Fruit fly (Drosophila melanogaster) whole organism, embryonic: ENCODE data around the gene AANATL7.
A peak's percentile ranks its signal among the peaks of the same experiment; 100 is the strongest.

Source experiments
- ATbp ChIP-seq: fragments of 200-800 bp; sonication (Bioruptor generic); optimal IDR thresholded peaks from 2 replicates; lab custom pipeline; 2017; ENCODE audit warnings: missing biosample characterization, mild to moderate bottlenecking, missing genetic modification characterization, missing genetic modification reagents
- Adf1 ChIP-seq: fragments of 200-800 bp; sonication (Bioruptor generic); IDR thresholded peaks from 2 replicates; pipeline ENCODE4 v1.3.6; 2022; ENCODE audit warnings: missing biosample characterization, missing genetic modification characterization
- Atf3 ChIP-seq: fragments of 200-800 bp; sonication (Bioruptor generic); optimal IDR thresholded peaks from 3 replicates; lab custom pipeline; 2016; ENCODE audit warnings: missing biosample characterization, missing genetic modification characterization
- Awh ChIP-seq: fragments of 200-800 bp; sonication (Bioruptor generic); IDR thresholded peaks from 2 replicates; pipeline ENCODE4, ENCODE4 v1.3.6; 2022; ENCODE audit warnings: missing biosample characterization, missing genetic modification characterization
- CG10267 ChIP-seq: fragments of 200-800 bp; sonication (Bioruptor generic); optimal IDR thresholded peaks from 2 replicates; lab custom pipeline; 2018; ENCODE audit warnings: missing biosample characterization, mild to moderate bottlenecking, missing genetic modification characterization, moderate library complexity
- CG11247 ChIP-seq: fragments of 200-800 bp; sonication (Bioruptor generic); IDR thresholded peaks from 2 replicates; pipeline ENCODE4 v1.3.6; 2022; ENCODE audit warnings: missing biosample characterization, missing genetic modification characterization
- CG11504 ChIP-seq: fragments of 200-800 bp; sonication (Bioruptor generic); optimal IDR thresholded peaks from 3 replicates; lab custom pipeline; 2019; ENCODE audit warnings: missing biosample characterization, mild to moderate bottlenecking, missing genetic modification characterization, moderate library complexity
- CG12391 ChIP-seq: fragments of 200-800 bp; sonication (Bioruptor generic); optimal IDR thresholded peaks from 3 replicates; lab custom pipeline; 2018; ENCODE audit warnings: missing biosample characterization, mild to moderate bottlenecking, missing genetic modification characterization, moderate library complexity
- CG13296 ChIP-seq: fragments of 200-800 bp; sonication (Bioruptor generic); optimal IDR thresholded peaks from 3 replicates; lab custom pipeline; 2018; ENCODE audit warnings: missing biosample characterization, mild to moderate bottlenecking, missing genetic modification characterization
- CG14441 ChIP-seq: fragments of 200-800 bp; sonication (Bioruptor generic); IDR thresholded peaks from 2 replicates; pipeline ENCODE4 v1.3.6; 2022; ENCODE audit warnings: missing biosample characterization, missing genetic modification characterization
- CG2116 ChIP-seq: fragments of 200-800 bp; sonication (Bioruptor generic); optimal IDR thresholded peaks from 3 replicates; lab custom pipeline; 2018; ENCODE audit warnings: missing biosample characterization, mild to moderate bottlenecking, missing genetic modification characterization
- CG2199 ChIP-seq: fragments of 200-800 bp; sonication (Bioruptor generic); IDR thresholded peaks from 3 replicates; pipeline ENCODE4 v1.3.6; 2022; ENCODE audit warnings: missing biosample characterization, missing genetic modification characterization
- CG2712 ChIP-seq: fragments of 200-800 bp; optimal IDR thresholded peaks from 3 replicates; lab custom pipeline; 2019; ENCODE audit warnings: missing biosample characterization, mild to moderate bottlenecking, missing genetic modification characterization, moderate library complexity
- CG31365 ChIP-seq: fragments of 200-800 bp; sonication (Bioruptor generic); optimal IDR thresholded peaks from 2 replicates; lab custom pipeline; 2018; ENCODE audit warnings: missing biosample characterization, mild to moderate bottlenecking, missing genetic modification characterization
- CG31441 ChIP-seq: fragments of 200-800 bp; sonication (Bioruptor generic); IDR thresholded peaks from 2 replicates; pipeline ENCODE4 v1.3.6; 2022; ENCODE audit warnings: missing biosample characterization, missing genetic modification characterization
- CG4820 ChIP-seq: fragments of 200-800 bp; sonication (Bioruptor generic); optimal IDR thresholded peaks from 3 replicates; lab custom pipeline; 2016; ENCODE audit warnings: missing biosample characterization, missing genetic modification characterization
- CG4854 ChIP-seq: fragments of 200-800 bp; sonication (Bioruptor generic); optimal IDR thresholded peaks from 2 replicates; lab custom pipeline; 2016; ENCODE audit warnings: missing biosample characterization, missing genetic modification characterization, inconsistent platforms
- CG6175 ChIP-seq: fragments of 200-800 bp; sonication (Bioruptor generic); IDR thresholded peaks from 3 replicates; pipeline ENCODE4 v1.3.6; 2022; ENCODE audit warnings: missing biosample characterization, missing genetic modification characterization
- CG6654 ChIP-seq: fragments of 200-800 bp; sonication (Bioruptor generic); optimal IDR thresholded peaks from 2 replicates; lab custom pipeline; 2017; ENCODE audit warnings: missing biosample characterization, mild to moderate bottlenecking, missing genetic modification characterization
- CG8765 ChIP-seq: fragments of 200-800 bp; sonication (Bioruptor generic); IDR thresholded peaks from 2 replicates; pipeline ENCODE4 v1.3.6; 2022; ENCODE audit warnings: missing biosample characterization, missing genetic modification characterization
- CoRest ChIP-seq: fragments of 200-800 bp; sonication (Bioruptor generic); optimal IDR thresholded peaks from 3 replicates; lab custom pipeline; 2018; ENCODE audit warnings: missing biosample characterization, mild to moderate bottlenecking, missing genetic modification characterization, moderate library complexity
- Deaf1 ChIP-seq: fragments of 200-800 bp; optimal IDR thresholded peaks from 3 replicates; lab custom pipeline; 2019; ENCODE audit warnings: missing biosample characterization, mild to moderate bottlenecking, missing genetic modification characterization, moderate library complexity
- Hr51 ChIP-seq, 2 experiments: fragments of 200-800 bp; sonication (Bioruptor generic); optimal IDR thresholded peaks; 2 replicates in 1 of 2; 3 replicates in 1 of 2; lab custom pipeline; 2016 to 2018; ENCODE audit warnings: missing biosample characterization in 2 of 2, missing genetic modification characterization in 2 of 2, mild to moderate bottlenecking in 1 of 2, moderate library complexity in 1 of 2
- Hr78 ChIP-seq, 2 experiments: fragments of 200-800 bp in 1 of 2; fragments of >200 bp in 1 of 2; sonication (Bioruptor generic) in 1 of 2; optimal IDR thresholded peaks; 2 replicates each; lab custom pipeline; 2017 to 2019; ENCODE audit warnings: missing biosample characterization in 2 of 2, missing genetic modification characterization in 2 of 2, mild to moderate bottlenecking in 1 of 2, moderate library complexity in 1 of 2
- MBD-R2 ChIP-seq: fragments of 200-800 bp; sonication (Bioruptor generic); IDR thresholded peaks from 2 replicates; pipeline ENCODE4 v1.3.6; 2022; ENCODE audit warnings: missing biosample characterization, missing genetic modification characterization
- Med ChIP-seq: fragments of 200-800 bp; sonication (Bioruptor generic); peaks from one replicate; lab custom pipeline; 2016; ENCODE audit warnings: missing biosample characterization, missing genetic modification characterization, mild to moderate bottlenecking, inconsistent platforms, moderate library complexity
- Meics ChIP-seq: fragments of 200-800 bp; sonication (Bioruptor generic); optimal IDR thresholded peaks from 2 replicates; lab custom pipeline; 2017; ENCODE audit warnings: missing biosample characterization, mild to moderate bottlenecking, missing genetic modification characterization
- Mes4 ChIP-seq: fragments of 200-800 bp; sonication (Bioruptor generic); optimal IDR thresholded peaks from 2 replicates; lab custom pipeline; 2016; ENCODE audit warnings: missing biosample characterization, missing genetic modification characterization
- NFAT ChIP-seq: fragments of 200-800 bp; sonication (Bioruptor generic); IDR thresholded peaks from 2 replicates; pipeline ENCODE4 v1.3.6; 2022; ENCODE audit warnings: missing biosample characterization, missing genetic modification characterization
- Pdp1 ChIP-seq, 2 experiments: fragments of 200-800 bp; sonication (Bioruptor generic); optimal IDR thresholded peaks; 3 replicates each; lab custom pipeline; 2016; ENCODE audit warnings: missing biosample characterization in 2 of 2, missing genetic modification characterization in 2 of 2, mild to moderate bottlenecking in 1 of 2, moderate library complexity in 1 of 2
- Ptx1 ChIP-seq: fragments of 200-800 bp; sonication (Bioruptor generic); IDR thresholded peaks from 2 replicates; pipeline ENCODE4 v1.3.6; 2022; ENCODE audit warnings: missing biosample characterization, missing genetic modification characterization
- croc ChIP-seq: fragments of 200-800 bp; sonication (Bioruptor generic); conservative IDR thresholded peaks from 3 replicates; pipeline ENCODE4 v1.3.6; 2022; ENCODE audit warnings: missing biosample characterization, missing genetic modification characterization
- en ChIP-seq: fragments of 200-800 bp; sonication (Bioruptor generic); optimal IDR thresholded peaks from 2 replicates; lab custom pipeline; 2016; ENCODE audit warnings: missing biosample characterization, missing genetic modification characterization
- ind ChIP-seq: fragments of 200-800 bp; sonication (Bioruptor generic); optimal IDR thresholded peaks from 3 replicates; lab custom pipeline; 2016; ENCODE audit warnings: missing biosample characterization, missing genetic modification characterization
- jumu ChIP-seq: fragments of 200-800 bp; sonication (Bioruptor generic); optimal IDR thresholded peaks from 3 replicates; lab custom pipeline; 2016; ENCODE audit warnings: missing biosample characterization, missing genetic modification characterization
- kah ChIP-seq: fragments of 200-800 bp; sonication (Bioruptor generic); optimal IDR thresholded peaks from 2 replicates; lab custom pipeline; 2018; ENCODE audit warnings: missing biosample characterization, mild to moderate bottlenecking, missing genetic modification characterization
- oc ChIP-seq: fragments of 200-800 bp; sonication (Bioruptor generic); optimal IDR thresholded peaks from 2 replicates; lab custom pipeline; 2018; ENCODE audit warnings: missing biosample characterization, mild to moderate bottlenecking, missing genetic modification characterization, moderate library complexity
- pb ChIP-seq: fragments of 200-800 bp; sonication (Bioruptor generic); optimal IDR thresholded peaks from 3 replicates; lab custom pipeline; 2016; ENCODE audit warnings: missing biosample characterization, missing genetic modification characterization
- sens ChIP-seq: fragments of 200-800 bp; sonication (Bioruptor generic); peaks from one replicate; lab custom pipeline; 2016; ENCODE audit warnings: missing biosample characterization, missing genetic modification characterization
- sim ChIP-seq: fragments of 200-800 bp; sonication (Bioruptor generic); IDR thresholded peaks from 2 replicates; pipeline ENCODE4 v1.3.6; 2022; ENCODE audit warnings: missing biosample characterization, missing genetic modification characterization
- sisA ChIP-seq: fragments of 200-800 bp; sonication (Bioruptor generic); IDR thresholded peaks from 2 replicates; pipeline ENCODE4 v1.3.6; 2022; ENCODE audit warnings: missing biosample characterization, missing genetic modification characterization
- ssp ChIP-seq: fragments of 200-800 bp; sonication (Bioruptor generic); IDR thresholded peaks from 2 replicates; pipeline ENCODE4 v1.3.6; 2022; ENCODE audit warnings: missing biosample characterization, missing genetic modification characterization
- tx ChIP-seq: fragments of 200-800 bp; sonication (Bioruptor generic); optimal IDR thresholded peaks from 2 replicates; lab custom pipeline; 2016; ENCODE audit warnings: missing biosample characterization, missing genetic modification characterization
- yki ChIP-seq: fragments of >200 bp; optimal IDR thresholded peaks from 3 replicates; lab custom pipeline; 2018

Gene AANATL7

DNA sequence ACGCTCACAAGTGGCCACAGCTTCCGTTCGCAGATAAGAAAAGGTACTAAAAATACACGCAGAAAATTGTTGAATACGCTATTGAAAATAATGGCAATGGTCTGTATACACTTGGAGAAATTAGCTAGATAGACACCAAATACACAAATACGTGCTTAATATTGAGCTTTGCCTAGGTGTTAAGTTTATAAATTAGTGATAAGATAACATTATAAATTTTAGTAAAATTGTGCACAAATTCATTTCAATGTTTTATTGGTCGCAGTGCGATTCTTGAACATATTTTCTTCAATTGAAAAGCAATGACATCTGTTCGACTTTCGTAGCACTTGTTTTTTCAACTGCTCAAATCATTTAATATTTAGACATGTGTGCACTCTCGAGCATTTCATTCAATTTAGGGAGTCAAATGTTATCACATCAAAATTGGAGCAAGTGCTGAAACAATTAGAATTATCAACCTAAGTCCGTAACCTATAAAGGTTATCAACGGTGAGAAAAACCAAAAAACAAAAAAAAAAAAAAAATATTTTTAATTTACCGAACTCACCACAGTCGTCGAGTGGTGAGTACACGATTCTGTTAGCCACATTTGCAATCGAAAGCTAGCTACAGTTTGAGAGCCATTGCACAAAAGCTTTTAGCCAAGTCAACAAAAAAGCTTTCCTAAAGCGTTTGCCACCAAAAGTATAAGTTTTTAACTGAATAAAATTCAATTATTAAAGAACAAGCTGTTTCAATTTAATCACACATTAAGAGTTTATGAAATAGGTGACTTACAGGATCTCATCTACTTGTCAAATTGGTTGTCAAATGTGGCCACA is 33.9 kb upstream of the AANATL7 start (continued):
- TF ChIP-seq CG11504 (tag; lab: Kevin White, UChicago), result peak; percentile 38
- TF ChIP-seq Ptx1 (GFP tag; lab: Robert Waterston, UW), result 0 out of 2 replicates have a peak, but pooled peaks have one; percentile 21
- peak; percentile 60 for TF ChIP-seq Med
- peak; percentile 96 for TF ChIP-seq CG6654
- TF ChIP-seq sens (GFP tag; lab: Kevin White, UChicago), result peak; percentile 41
- TF ChIP-seq ind (GFP tag; lab: Kevin White, UChicago), result peak; percentile 30

DNA sequence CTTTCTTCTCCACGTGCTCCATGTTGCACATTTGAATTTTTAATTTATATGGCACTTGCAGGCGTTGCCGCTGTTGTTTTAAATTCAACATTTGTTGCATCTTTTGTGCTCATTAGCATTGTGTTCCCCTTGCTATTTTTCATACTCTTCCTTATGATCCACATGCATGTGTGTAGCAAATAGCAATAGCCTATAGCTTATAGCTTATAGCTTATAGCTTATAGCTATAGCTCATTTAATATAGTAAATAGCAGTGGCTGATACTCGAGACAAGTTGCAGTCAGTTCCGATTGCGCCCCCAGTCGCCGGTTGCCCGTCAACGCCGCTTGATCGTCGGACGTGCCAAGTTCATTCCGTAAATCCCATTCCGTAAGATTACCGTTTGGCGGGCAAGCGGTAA is 28.9 kb upstream of the AANATL7 start, which contains the start of gene Pdfr:
Gene Pdfr, plus strand, starts transcription at position 301 of the 400 bp plus-strand sequence.
- TF ChIP-seq Atf3 (GFP tag; lab: Kevin White, UChicago) (no peak), pb (GFP tag; lab: Kevin White, UChicago) (no peak), Meics (GFP tag; lab: Kevin White, UChicago) (no peak), CG10267 (tag; lab: Kevin White, UChicago) (no peak), ssp (GFP tag; lab: Robert Waterston, UW) (no peak), Pdp1 (GFP tag; optimal IDR thresholded peaks at IDR 0.05; lab: Kevin White, UChicago) (no peak), CG8765 (GFP tag; lab: Robert Waterston, UW) (no peak), CG2199 (no peak), CG13296 (GFP tag; lab: Kevin White, UChicago) (no peak), CG4854 (GFP tag; lab: Kevin White, UChicago) (no peak), Adf1 (GFP tag; lab: Robert Waterston, UW) (no peak), CG14441 (GFP tag; lab: Robert Waterston, UW) (no peak), tx (GFP tag; lab: Kevin White, UChicago) (no peak), Mes4 (GFP tag; lab: Kevin White, UChicago) (no peak), CG31441 (GFP tag; lab: Robert Waterston, UW) (no peak), oc (tag; lab: Kevin White, UChicago) (no peak)

DNA sequence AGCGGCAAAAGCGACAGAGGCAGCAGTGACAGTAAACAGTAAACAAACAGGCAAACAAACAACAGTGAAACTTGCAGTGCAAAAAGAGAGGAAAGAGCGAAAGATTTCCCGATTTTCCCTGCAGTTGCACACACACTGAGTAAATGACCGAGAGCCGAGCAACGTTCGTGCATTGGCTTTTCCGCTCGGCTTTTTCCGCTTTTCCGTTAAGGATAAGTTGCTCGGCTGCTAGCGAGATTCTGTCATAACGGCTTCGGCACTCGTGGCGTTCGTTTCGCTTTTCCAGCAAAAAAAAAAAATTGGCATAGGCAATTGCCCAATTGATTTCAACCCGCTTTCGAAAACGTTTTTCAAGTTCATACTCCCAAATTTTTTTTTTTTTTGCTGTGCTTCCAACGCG is 26.9 kb upstream of the AANATL7 start:
- TF ChIP-seq Deaf1 (tag; lab: Kevin White, UChicago) (peak; percentile 90), CG6175 (GFP tag; lab: Robert Waterston, UW) (no peak)

DNA sequence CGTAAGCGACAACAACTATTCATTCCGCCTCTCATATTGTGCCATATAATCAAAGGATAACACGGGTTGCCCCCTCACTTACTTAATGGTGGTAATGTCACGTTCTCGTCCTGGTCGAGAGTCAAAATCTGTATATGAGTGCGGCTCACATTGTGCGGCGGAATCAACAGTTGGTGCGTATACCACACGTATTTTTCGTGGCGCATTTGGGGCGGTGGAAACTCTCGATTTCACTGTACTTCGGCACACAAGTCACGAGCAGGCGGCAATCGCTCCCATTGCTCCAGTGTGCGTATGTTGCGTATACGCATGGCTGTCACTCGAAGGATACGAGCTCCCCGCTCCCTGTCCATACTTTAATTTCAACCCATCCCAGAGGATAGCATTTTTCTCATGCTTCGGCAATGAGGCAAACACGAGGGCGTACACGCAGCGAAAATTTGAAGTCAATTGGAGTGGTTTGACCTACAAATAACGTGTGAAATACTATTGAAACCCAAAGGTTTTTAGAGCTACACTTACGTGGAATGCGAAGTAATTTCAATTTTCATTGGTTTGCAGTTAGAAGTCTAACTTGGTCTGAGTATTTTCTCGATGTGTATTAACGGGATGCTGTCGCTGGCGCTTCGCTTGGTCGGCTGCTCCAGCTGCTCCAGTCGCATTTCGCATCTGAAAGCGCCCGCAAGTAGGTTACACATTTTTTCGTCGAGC is 1.2 kb downstream of the AANATL7 start:
- TF ChIP-seq CG4820 (GFP tag; lab: Kevin White, UChicago), result peak; percentile 49
- TF ChIP-seq Hr78 (GFP tag; optimal IDR thresholded peaks at IDR 0.05; lab: Kevin White, UChicago), result no peak
- peak; percentile 36 for TF ChIP-seq Mes4 (GFP tag; lab: Kevin White, UChicago)
- peak; percentile 68 for TF ChIP-seq en (GFP tag; lab: Kevin White, UChicago)
- peak; percentile 62 for TF ChIP-seq jumu (GFP tag; lab: Kevin White, UChicago)
- TF ChIP-seq yki (lab: Kevin White, UChicago), result no peak
- peak; percentile 67 for TF ChIP-seq Awh (GFP tag; lab: Robert Waterston, UW)
- peak; percentile 68 for TF ChIP-seq ATbp
- TF ChIP-seq CG12391, result peak; percentile 58
- TF ChIP-seq CoRest (tag; lab: Kevin White, UChicago), result peak; percentile 52
- peak; percentile 40 to 74 for TF ChIP-seq Hr51 (GFP tag; optimal IDR thresholded peaks at IDR 0.05; lab: Kevin White, UChicago)
- peak; percentile 45 for TF ChIP-seq CG31365 (tag; lab: Kevin White, UChicago)
- peak; percentile 54 for TF ChIP-seq CG2712
- TF ChIP-seq NFAT (GFP tag; lab: Robert Waterston, UW), result peak; percentile 38
- peak; percentile 53; the same call in 1 of the 2 replicates for TF ChIP-seq MBD-R2 (GFP tag; lab: Robert Waterston, UW)
- TF ChIP-seq sisA, result peak; percentile 77
- TF ChIP-seq sim, result no peak
- peak; percentile 12 for TF ChIP-seq CG2116
- no peak for TF ChIP-seq kah (GFP tag; lab: Kevin White, UChicago)
- TF ChIP-seq CG11247 (GFP tag; lab: Robert Waterston, UW), result peak; percentile 54; the same call in 1 of the 2 replicates
- no peak for TF ChIP-seq croc (GFP tag; lab: Robert Waterston, UW)
